Worm (Caenorhabditis elegans) whole organism, L2 larva: Measurements from ENCODE around the gene F09E5.3.

ENCODE experiments used
- lin-39 ChIP-seq: fragments of 150-350 bp; optimal IDR thresholded peaks from 2 replicates; lab custom pipeline; 2014; ENCODE audit warnings: missing biosample characterization, missing genetic modification reagents, missing genetic modification characterization
- nhr-10 ChIP-seq: sonication (generic microtip); optimal IDR thresholded peaks from 2 replicates; lab custom pipeline; 2017; ENCODE audit warnings: missing biosample characterization, missing genetic modification characterization
- nhr-11 ChIP-seq: fragments of 150-350 bp; optimal IDR thresholded peaks from 2 replicates; lab custom pipeline; 2014; ENCODE audit warnings: missing biosample characterization, missing genetic modification characterization

DNA sequence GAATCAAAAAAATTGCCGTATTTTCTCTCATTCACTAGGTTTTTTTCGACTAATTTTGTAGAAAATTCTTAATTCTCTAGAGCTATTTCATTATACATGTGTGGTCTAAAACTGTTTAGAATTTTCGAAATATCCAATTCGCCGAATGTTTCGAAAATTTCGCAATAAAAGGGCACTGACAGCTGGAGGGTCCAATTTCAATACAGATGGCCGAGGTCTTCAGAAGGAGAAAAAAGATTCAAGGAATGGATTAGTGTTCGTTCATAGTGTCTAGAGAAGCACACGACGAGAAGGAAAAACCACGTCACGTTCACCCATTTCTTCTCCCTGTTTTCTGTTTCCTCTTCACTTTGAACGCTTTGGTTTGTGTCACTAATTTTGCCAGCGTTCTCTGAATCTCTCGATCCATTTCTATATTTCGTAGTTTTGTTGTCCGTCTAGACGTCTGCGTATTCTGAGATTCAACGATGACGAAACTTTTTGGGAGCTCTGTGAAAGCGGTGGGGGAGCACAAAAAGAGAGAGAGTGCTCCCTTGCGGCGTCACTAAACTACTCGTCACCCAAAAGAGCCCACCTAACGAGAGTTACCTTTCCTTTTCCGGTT is 47.7 kb upstream of the F09E5.3 start:
- TF ChIP-seq lin-39 (tag; lab: Kevin White, UChicago) (no peak), nhr-11 (tag; lab: Kevin White, UChicago) (no peak), nhr-10 (no peak)
